Worm (Caenorhabditis elegans) whole organism, L1 larva: ENCODE data around the gene ZK287.9.
A peak's percentile ranks its signal among the peaks of the same experiment; 100 is the strongest.

ENCODE experiments used
- F16B12.6 ChIP-seq: fragments of 150-350 bp; optimal IDR thresholded peaks from 2 replicates; lab custom pipeline; 2014; ENCODE audit warnings: missing biosample characterization, missing genetic modification characterization
- alr-1 ChIP-seq: fragments of 200-800 bp; sonication (Bioruptor generic); optimal IDR thresholded peaks from 2 replicates; lab custom pipeline; 2018; ENCODE audit warnings: borderline replicate concordance, mild to moderate bottlenecking, missing genetic modification characterization, missing compliant biosample characterization
- aly-2 ChIP-seq: fragments of 150-350 bp; optimal IDR thresholded peaks from 2 replicates; lab custom pipeline; 2014; ENCODE audit warnings: missing biosample characterization, missing genetic modification characterization
- ama-1 ChIP-seq: fragments of 150-350 bp; optimal IDR thresholded peaks from 2 replicates; lab custom pipeline; 2014
- blmp-1 ChIP-seq: fragments of 150-350 bp; optimal IDR thresholded peaks from 2 replicates; lab custom pipeline; 2014; ENCODE audit warnings: missing biosample characterization, missing genetic modification characterization
- ceh-88 ChIP-seq: fragments of 200-800 bp; sonication (Bioruptor generic); IDR thresholded peaks from 2 replicates; pipeline ENCODE4 v1.3.6; 2022; ENCODE audit warnings: missing genetic modification characterization, missing compliant biosample characterization
- dpl-1 ChIP-seq, 3 experiments: fragments of 150-350 bp in 2 of 3; sonication (generic microtip) in 1 of 3; optimal IDR thresholded peaks; 2 replicates each; lab custom pipeline; 2014 to 2017; ENCODE audit warnings: missing biosample characterization in 3 of 3, missing genetic modification characterization in 3 of 3, missing genetic modification reagents in 3 of 3
- dsc-1 ChIP-seq: sonication (generic microtip); optimal IDR thresholded peaks from 2 replicates; lab custom pipeline; 2016; ENCODE audit warnings: mild to moderate bottlenecking, missing genetic modification characterization, missing compliant biosample characterization
- efl-1 ChIP-seq, 4 experiments: fragments of 150-350 bp; optimal IDR thresholded peaks in 3 of 4; peaks in 1 of 4; 1 replicate in 1 of 4; 2 replicates in 3 of 4; lab custom pipeline; 2014; ENCODE audit warnings: missing biosample characterization in 2 of 4, missing genetic modification characterization in 2 of 4, missing genetic modification reagents in 2 of 4
- egl-27 ChIP-seq, 2 experiments: fragments of 150-350 bp in 1 of 2; sonication (generic microtip); optimal IDR thresholded peaks; 3 replicates each; lab custom pipeline; 2017 to 2018; ENCODE audit warnings: missing biosample characterization in 2 of 2, missing genetic modification characterization in 2 of 2, missing genetic modification reagents in 2 of 2
- elt-2 ChIP-seq: sonication (generic microtip); optimal IDR thresholded peaks from 2 replicates; lab custom pipeline; 2016; ENCODE audit warnings: missing genetic modification characterization, mild to moderate bottlenecking, inconsistent platforms, missing compliant biosample characterization, missing genetic modification reagents
- elt-3 ChIP-seq, 6 experiments: fragments of 150-350 bp in 1 of 6; sonication (generic microtip); optimal IDR thresholded peaks; 2 replicates each; lab custom pipeline; 2017 to 2018; ENCODE audit warnings: missing biosample characterization in 6 of 6, missing genetic modification characterization in 6 of 6, inconsistent platforms in 1 of 6
- fkh-8 ChIP-seq: sonication (generic microtip); optimal IDR thresholded peaks from 2 replicates; lab custom pipeline; 2016; ENCODE audit warnings: mild to moderate bottlenecking, missing genetic modification characterization, missing compliant biosample characterization
- fos-1 ChIP-seq: fragments of 150-350 bp; optimal IDR thresholded peaks from 2 replicates; lab custom pipeline; 2014; ENCODE audit warnings: missing biosample characterization, missing genetic modification characterization
- hlh-17 ChIP-seq: fragments of 200-800 bp; sonication (Bioruptor generic); optimal IDR thresholded peaks from 2 replicates; lab custom pipeline; 2018; ENCODE audit warnings: missing genetic modification characterization, mild to moderate bottlenecking, missing compliant biosample characterization, moderate library complexity, borderline replicate concordance
- hlh-4 ChIP-seq: sonication (generic microtip); optimal IDR thresholded peaks from 2 replicates; lab custom pipeline; 2016; ENCODE audit warnings: mild to moderate bottlenecking, missing genetic modification characterization, missing compliant biosample characterization
- jun-1 ChIP-seq: fragments of 150-350 bp; optimal IDR thresholded peaks from 2 replicates; lab custom pipeline; 2014; ENCODE audit warnings: missing biosample characterization, missing genetic modification reagents, missing genetic modification characterization
- lin-13 ChIP-seq: fragments of 150-350 bp; optimal IDR thresholded peaks from 2 replicates; lab custom pipeline; 2014; ENCODE audit warnings: missing biosample characterization, missing genetic modification reagents, missing genetic modification characterization
- lin-14 ChIP-seq: fragments of 200-800 bp; sonication (Bioruptor generic); optimal IDR thresholded peaks from 2 replicates; lab custom pipeline; 2018; ENCODE audit warnings: mild to moderate bottlenecking, missing genetic modification characterization, moderate library complexity, missing compliant biosample characterization
- lin-15B ChIP-seq: fragments of 150-350 bp; sonication (generic microtip); optimal IDR thresholded peaks from 3 replicates; lab custom pipeline; 2014; ENCODE audit warnings: missing biosample characterization, missing genetic modification characterization
- lin-35 ChIP-seq, 2 experiments: fragments of 150-350 bp; optimal IDR thresholded peaks; 2 replicates each; lab custom pipeline; 2014; ENCODE audit warnings: missing biosample characterization in 2 of 2, missing genetic modification characterization in 2 of 2, missing genetic modification reagents in 2 of 2
- mdl-1 ChIP-seq, 2 experiments: fragments of 150-350 bp; optimal IDR thresholded peaks; 2 replicates each; lab custom pipeline; 2014 to 2017; ENCODE audit warnings: missing biosample characterization in 2 of 2, missing genetic modification characterization in 2 of 2, inconsistent platforms in 1 of 2
- mep-1 ChIP-seq: fragments of 150-350 bp; optimal IDR thresholded peaks from 2 replicates; lab custom pipeline; 2014; ENCODE audit warnings: missing biosample characterization, missing genetic modification characterization
- nhr-19 ChIP-seq: fragments of 200-800 bp; sonication (Bioruptor generic); conservative IDR thresholded peaks from 2 replicates; pipeline ENCODE4 v1.3.6; 2022; ENCODE audit warnings: missing genetic modification characterization, missing compliant biosample characterization
- nhr-237 ChIP-seq: fragments of 150-350 bp; optimal IDR thresholded peaks from 2 replicates; lab custom pipeline; 2014; ENCODE audit warnings: missing biosample characterization, missing genetic modification characterization
- nhr-28 ChIP-seq: fragments of 150-350 bp; optimal IDR thresholded peaks from 2 replicates; lab custom pipeline; 2014; ENCODE audit warnings: missing biosample characterization, missing genetic modification characterization
- nhr-76 ChIP-seq: sonication (generic microtip); optimal IDR thresholded peaks from 2 replicates; lab custom pipeline; 2017; ENCODE audit warnings: missing biosample characterization, missing genetic modification characterization
- nhr-77 ChIP-seq: fragments of 150-350 bp; optimal IDR thresholded peaks from 2 replicates; lab custom pipeline; 2014; ENCODE audit warnings: missing biosample characterization, missing genetic modification characterization
- nhr-84 ChIP-seq: sonication (generic microtip); optimal IDR thresholded peaks from 2 replicates; lab custom pipeline; 2017; ENCODE audit warnings: missing biosample characterization, missing genetic modification characterization
- pax-3 ChIP-seq: fragments of 200-800 bp; sonication (Bioruptor generic); optimal IDR thresholded peaks from 2 replicates; lab custom pipeline; 2018; ENCODE audit warnings: mild to moderate bottlenecking, missing genetic modification characterization, moderate library complexity, missing compliant biosample characterization
- swsn-7 ChIP-seq: sonication (generic microtip); optimal IDR thresholded peaks from 2 replicates; lab custom pipeline; 2016; ENCODE audit warnings: missing genetic modification characterization, missing compliant biosample characterization
- unc-62 ChIP-seq: fragments of 150-350 bp; optimal IDR thresholded peaks from 2 replicates; lab custom pipeline; 2014; ENCODE audit warnings: missing biosample characterization, missing genetic modification reagents, missing genetic modification characterization
- ztf-4 ChIP-seq: fragments of 150-350 bp; optimal IDR thresholded peaks from 2 replicates; lab custom pipeline; 2014; ENCODE audit warnings: missing biosample characterization, missing genetic modification characterization

Gene ZK287.9

DNA sequence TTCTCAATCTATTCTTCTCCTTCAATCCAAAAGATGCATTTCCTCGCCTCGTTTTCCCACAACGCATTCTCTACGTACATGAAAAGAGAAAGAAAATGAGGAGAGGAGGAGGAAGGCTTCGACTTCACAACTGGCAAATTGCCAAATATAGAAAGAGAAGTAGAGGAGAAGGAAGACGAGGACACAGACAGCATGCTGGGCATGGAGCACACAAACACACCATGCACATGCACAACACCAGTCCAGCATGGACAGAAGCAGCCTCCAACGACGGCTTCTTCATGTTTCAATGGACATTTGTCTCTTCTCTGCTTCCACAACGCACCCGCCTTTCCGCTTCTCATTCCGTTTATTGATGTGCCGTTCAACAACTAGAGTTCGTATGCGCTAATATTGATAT lies 14.5 kb upstream of the ZK287.9 start (continued):
- TF ChIP-seq efl-1 (optimal IDR thresholded peaks at IDR 0.05; lab: Kevin White, UChicago) (peak; percentile 9 to 19), efl-1 (GFP tag; optimal IDR thresholded peaks at IDR 0.05 in 1 of 2; lab: Kevin White, UChicago) (no peak), hlh-4 (no peak), blmp-1 (tag; lab: Kevin White, UChicago) (no peak), lin-14 (GFP tag; lab: Kevin White, UChicago) (peak; percentile 84), ztf-4 (tag; lab: Kevin White, UChicago) (no peak), swsn-7 (tag; lab: Kevin White, UChicago) (peak; percentile 18), fkh-8 (tag; lab: Kevin White, UChicago) (peak; percentile 71), nhr-84 (tag; lab: Kevin White, UChicago) (no peak), nhr-77 (tag; lab: Kevin White, UChicago) (no peak), elt-3 (tag; optimal IDR thresholded peaks at IDR 0.05; lab: Kevin White, UChicago) (no peak)

DNA sequence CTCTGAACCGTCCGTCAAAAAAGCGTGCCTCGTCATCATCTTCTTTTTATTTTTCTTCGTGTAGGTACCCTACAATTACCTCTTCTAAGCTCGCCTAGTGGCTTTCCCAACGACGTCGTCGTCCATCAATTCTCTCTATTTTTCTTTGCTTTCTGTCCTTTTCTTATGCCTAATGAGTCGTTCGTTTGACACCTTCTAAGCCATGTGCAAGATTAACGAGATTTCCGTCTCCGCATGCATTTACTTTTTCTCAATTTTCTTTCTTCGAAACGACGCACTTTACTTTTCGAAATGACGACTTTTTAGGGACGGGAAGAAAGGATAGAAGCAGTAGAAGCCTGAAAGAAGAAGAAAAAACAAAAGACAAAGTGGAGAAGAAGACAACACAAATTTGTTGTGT lies 12.8 kb upstream of the ZK287.9 start, which contains the start of gene ZK287.1:
Gene ZK287.1 (plus strand): TSS at position 301 of the 400 bp plus-strand sequence.
- TF ChIP-seq ceh-88 (GFP tag; lab: Robert Waterston, UW) (no peak), nhr-19 (GFP tag; lab: Robert Waterston, UW) (no peak), nhr-76 (tag; lab: Kevin White, UChicago) (no peak), nhr-28 (tag; lab: Kevin White, UChicago) (no peak), lin-14 (GFP tag; lab: Kevin White, UChicago) (peak; percentile 49)

DNA sequence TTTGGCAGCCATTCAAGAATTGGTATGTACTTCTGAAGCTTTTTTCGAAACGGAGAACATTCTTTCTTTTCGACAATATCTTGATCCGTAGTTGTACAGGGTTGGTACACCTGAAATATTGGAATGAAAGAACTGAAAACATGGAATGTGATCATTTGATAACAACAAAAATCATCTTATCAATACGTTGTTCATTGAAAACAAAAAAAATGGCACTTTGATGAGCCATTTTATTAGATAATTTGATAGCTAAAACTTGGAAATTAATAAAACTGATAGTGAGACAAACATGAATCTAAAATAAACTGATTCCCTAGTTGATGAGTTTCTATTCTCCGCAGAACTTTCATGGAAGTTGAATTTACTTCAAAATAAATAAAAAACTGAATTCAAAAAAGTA lies 6.7 kb upstream of the ZK287.9 start:
- peak; percentile 49 for TF ChIP-seq elt-2 (tag; lab: Kevin White, UChicago)
- no peak for TF ChIP-seq lin-15B (tag; lab: Kevin White, UChicago)

DNA sequence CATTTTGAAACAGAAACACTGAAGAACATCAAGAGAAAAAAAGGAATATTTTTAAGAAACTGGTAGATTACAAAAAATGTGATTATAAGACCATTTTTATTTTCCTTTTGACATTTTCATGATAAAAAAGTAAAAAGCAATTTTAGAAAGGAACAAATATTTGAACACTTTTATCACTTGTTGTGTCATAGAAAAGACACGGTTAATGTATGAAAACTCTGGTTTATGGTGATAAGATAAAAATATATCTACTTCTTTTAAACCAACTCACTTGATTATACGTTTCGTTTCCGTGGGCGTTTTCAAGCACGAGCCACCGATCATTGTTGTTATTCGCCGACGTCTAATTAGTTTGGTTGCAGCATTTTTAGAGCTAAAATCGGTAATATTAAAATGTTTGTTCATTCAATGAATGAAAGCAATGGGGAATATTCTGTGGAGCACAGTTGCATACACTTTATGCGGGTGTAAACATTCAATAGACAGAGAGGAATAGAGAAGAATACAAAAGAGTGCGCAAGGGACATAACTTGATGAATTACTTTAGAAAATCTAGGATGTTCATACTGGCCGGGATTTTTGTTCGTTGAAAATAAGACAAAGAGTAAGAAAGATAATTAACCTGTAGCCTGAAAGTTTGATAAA lies 5.8 kb upstream of the ZK287.9 start, which contains the start of gene sulp-8:
Gene sulp-8 (minus strand): TSS at position 469 of the 645 bp plus-strand sequence.
- no peak for TF ChIP-seq egl-27 (tag; optimal IDR thresholded peaks at IDR 0.05; lab: Kevin White, UChicago)
- peak; percentile 33 for TF ChIP-seq elt-2 (tag; lab: Kevin White, UChicago)
- TF ChIP-seq dsc-1 = no peak
- no peak for TF ChIP-seq mdl-1 (tag; optimal IDR thresholded peaks at IDR 0.05; lab: Kevin White, UChicago)
- TF ChIP-seq ztf-4 (tag; lab: Kevin White, UChicago) = no peak
- TF ChIP-seq lin-35 (GFP tag; optimal IDR thresholded peaks at IDR 0.05; lab: Kevin White, UChicago) = peak in 1 of 2 experiments; percentile 13
- no peak for TF ChIP-seq ama-1 (lab: Kevin White, UChicago)
- no peak for TF ChIP-seq hlh-17 (GFP tag; lab: Kevin White, UChicago)
- no peak for TF ChIP-seq aly-2 (tag; lab: Kevin White, UChicago)
- no peak for TF ChIP-seq mep-1 (tag; lab: Kevin White, UChicago)
- TF ChIP-seq dpl-1 (GFP tag; optimal IDR thresholded peaks at IDR 0.05; lab: Kevin White, UChicago) = peak in 1 of 3 experiments; percentile 12

DNA sequence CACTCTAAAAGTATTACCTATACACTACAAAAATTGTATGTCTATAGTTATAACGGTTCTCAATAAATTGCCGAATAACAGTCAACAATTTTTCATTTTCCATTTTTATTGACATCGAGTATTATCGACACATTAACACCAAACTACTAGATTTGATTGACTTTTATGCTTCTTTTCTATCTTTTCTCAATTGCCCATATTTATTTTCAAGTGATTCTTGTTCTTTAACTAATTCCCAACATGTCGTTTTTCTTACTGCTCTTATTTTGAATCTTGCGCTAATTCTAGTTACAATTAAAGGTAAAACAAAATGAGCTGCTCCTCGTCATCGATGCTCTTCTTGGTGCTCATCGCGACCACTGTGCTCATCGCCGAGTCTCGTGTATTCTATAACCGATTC lies 1.2 kb upstream of the ZK287.9 start, which contains the start of gene cthd-1:
Gene cthd-1 (plus strand): TSS at position 301 of the 400 bp plus-strand sequence.
- TF ChIP-seq alr-1 (tag; lab: Kevin White, UChicago) (no peak), unc-62 (no peak), aly-2 (tag; lab: Kevin White, UChicago) (no peak), jun-1 (tag; lab: Kevin White, UChicago) (no peak), fos-1 (tag; lab: Kevin White, UChicago) (no peak), nhr-237 (tag; lab: Kevin White, UChicago) (no peak), nhr-84 (tag; lab: Kevin White, UChicago) (no peak), F16B12.6 (no peak), ceh-88 (GFP tag; lab: Robert Waterston, UW) (no peak), lin-13 (no peak), pax-3 (tag; lab: Kevin White, UChicago) (no peak)
